Fruit fly (Drosophila melanogaster) whole organism, prepupa: ENCODE measurements around the gene Esyt2.

Source experiments
- CG11762 ChIP-seq: fragments of 200-800 bp; sonication (Bioruptor generic); optimal IDR thresholded peaks from 3 replicates; lab custom pipeline; 2016; ENCODE audit warnings: missing biosample characterization, missing genetic modification characterization; ENCODE audit not compliant: insufficient read depth
- CG11902 ChIP-seq: fragments of 200-800 bp; sonication (Bioruptor generic); optimal IDR thresholded peaks from 3 replicates; lab custom pipeline; 2016; ENCODE audit warnings: missing biosample characterization, missing genetic modification characterization
- CG16779 ChIP-seq: fragments of 200-800 bp; sonication (Bioruptor generic); optimal IDR thresholded peaks from 3 replicates; lab custom pipeline; 2017; ENCODE audit warnings: missing biosample characterization, mild to moderate bottlenecking, missing genetic modification characterization
- CG31627 ChIP-seq: fragments of 200-800 bp; sonication (Bioruptor generic); optimal IDR thresholded peaks from 3 replicates; lab custom pipeline; 2016; ENCODE audit warnings: missing biosample characterization, missing genetic modification characterization
- CG6792 ChIP-seq: fragments of 200-800 bp; sonication (Bioruptor generic); optimal IDR thresholded peaks from 3 replicates; lab custom pipeline; 2016; ENCODE audit warnings: missing biosample characterization, missing genetic modification characterization
- CG6854 ChIP-seq: fragments of 200-800 bp; sonication (Bioruptor generic); optimal IDR thresholded peaks from 2 replicates; lab custom pipeline; 2017; ENCODE audit warnings: missing biosample characterization, mild to moderate bottlenecking, missing genetic modification characterization
- CG7368 ChIP-seq: fragments of 200-800 bp; sonication (Bioruptor generic); optimal IDR thresholded peaks from 3 replicates; lab custom pipeline; 2016; ENCODE audit warnings: missing biosample characterization, missing genetic modification characterization
- CG8319 ChIP-seq: fragments of 200-800 bp; sonication (Bioruptor generic); optimal IDR thresholded peaks from 3 replicates; lab custom pipeline; 2016; ENCODE audit warnings: missing biosample characterization, missing genetic modification characterization
- Ets21C ChIP-seq: fragments of 200-800 bp; sonication (Bioruptor generic); optimal IDR thresholded peaks from 3 replicates; lab custom pipeline; 2016; ENCODE audit warnings: missing biosample characterization, missing genetic modification characterization
- Hr4 ChIP-seq: fragments of 200-800 bp; sonication (Bioruptor generic); optimal IDR thresholded peaks from 3 replicates; lab custom pipeline; 2016; ENCODE audit warnings: missing biosample characterization, missing genetic modification characterization
- Lpt ChIP-seq: fragments of 200-800 bp; sonication (Bioruptor generic); optimal IDR thresholded peaks from 3 replicates; lab custom pipeline; 2016; ENCODE audit warnings: missing biosample characterization, missing genetic modification characterization
- Met ChIP-seq: fragments of 200-800 bp; sonication (Bioruptor generic); optimal IDR thresholded peaks from 3 replicates; lab custom pipeline; 2016; ENCODE audit warnings: missing biosample characterization, missing genetic modification characterization
- Smox ChIP-seq: fragments of 200-800 bp; sonication (Bioruptor generic); optimal IDR thresholded peaks from 3 replicates; lab custom pipeline; 2016; ENCODE audit warnings: missing biosample characterization, missing genetic modification characterization
- Sox102F ChIP-seq: fragments of 200-800 bp; sonication (Bioruptor generic); optimal IDR thresholded peaks from 2 replicates; lab custom pipeline; 2016; ENCODE audit warnings: missing biosample characterization, mild to moderate bottlenecking, missing genetic modification characterization
- dac ChIP-seq: fragments of 200-800 bp; sonication (Bioruptor generic); optimal IDR thresholded peaks from 2 replicates; lab custom pipeline; 2017; ENCODE audit warnings: missing biosample characterization, mild to moderate bottlenecking, missing genetic modification characterization
- dsx ChIP-seq: fragments of 200-800 bp; optimal IDR thresholded peaks from 3 replicates; lab custom pipeline; 2019; ENCODE audit warnings: missing biosample characterization, mild to moderate bottlenecking, missing genetic modification characterization, moderate library complexity; ENCODE audit not compliant: poor library complexity, severe bottlenecking
- eg ChIP-seq: fragments of 200-800 bp; sonication (Bioruptor generic); IDR thresholded peaks from 3 replicates; pipeline ENCODE4 v1.3.6; 2022; ENCODE audit warnings: missing biosample characterization, missing genetic modification characterization
- fd59A ChIP-seq: fragments of 200-800 bp; sonication (Bioruptor generic); optimal IDR thresholded peaks from 2 replicates; lab custom pipeline; 2017; ENCODE audit warnings: missing biosample characterization, mild to moderate bottlenecking, missing genetic modification characterization, missing genetic modification reagents
- fd85E ChIP-seq: fragments of 200-800 bp; sonication (Bioruptor generic); optimal IDR thresholded peaks from 3 replicates; lab custom pipeline; 2016; ENCODE audit warnings: missing biosample characterization, missing genetic modification characterization
- fkh ChIP-seq: fragments of 200-800 bp; sonication (Bioruptor generic); optimal IDR thresholded peaks from 3 replicates; lab custom pipeline; 2017; ENCODE audit warnings: missing biosample characterization, mild to moderate bottlenecking, missing genetic modification characterization, moderate library complexity
- lz ChIP-seq: fragments of 200-800 bp; sonication (Bioruptor generic); optimal IDR thresholded peaks from 3 replicates; lab custom pipeline; 2016; ENCODE audit warnings: missing biosample characterization, missing genetic modification characterization
- net ChIP-seq: fragments of 200-800 bp; sonication (Bioruptor generic); optimal IDR thresholded peaks from 3 replicates; lab custom pipeline; 2016; ENCODE audit warnings: missing biosample characterization, missing genetic modification characterization
- salr ChIP-seq, 2 experiments: fragments of 200-800 bp; sonication (Bioruptor generic); optimal IDR thresholded peaks; 3 replicates each; lab custom pipeline; 2016 to 2018; ENCODE audit warnings: missing biosample characterization in 2 of 2, missing genetic modification characterization in 2 of 2, mild to moderate bottlenecking in 1 of 2
- spab ChIP-seq: fragments of 200-800 bp; sonication (Bioruptor generic); optimal IDR thresholded peaks from 2 replicates; lab custom pipeline; 2017; ENCODE audit warnings: missing biosample characterization, mild to moderate bottlenecking, missing genetic modification characterization, missing genetic modification reagents
- svp ChIP-seq: fragments of 200-800 bp; sonication (Bioruptor generic); peaks from one replicate; lab custom pipeline; 2016; ENCODE audit warnings: missing biosample characterization, missing genetic modification characterization
- vri ChIP-seq: fragments of 200-800 bp; sonication (Bioruptor generic); optimal IDR thresholded peaks from 3 replicates; lab custom pipeline; 2016; ENCODE audit warnings: missing biosample characterization, mild to moderate bottlenecking, missing genetic modification characterization

Esyt2 gene

dm6 chr3R:24603399-24604131, 59.0 kb downstream of the Esyt2 start (continued):
- TF ChIP-seq Smox (GFP tag; lab: Kevin White, UChicago) (no peak), CG16779 (tag; lab: Kevin White, UChicago) (no peak), spab (peak; percentile 53), CG11902 (no peak), CG6792 (GFP tag; lab: Kevin White, UChicago) (peak; percentile 4), CG11762 (GFP tag; lab: Kevin White, UChicago) (no peak), Lpt (GFP tag; lab: Kevin White, UChicago) (no peak), fd59A (GFP tag; lab: Kevin White, UChicago) (no peak), CG8319 (GFP tag; lab: Kevin White, UChicago) (no peak), lz (GFP tag; lab: Kevin White, UChicago) (no peak), fkh (GFP tag; lab: Kevin White, UChicago) (no peak), Met (peak; percentile 15), Sox102F (GFP tag; lab: Kevin White, UChicago) (peak; percentile 78), CG31627 (GFP tag; lab: Kevin White, UChicago) (peak; percentile 17), vri (GFP tag; lab: Kevin White, UChicago) (peak; percentile 67), svp (GFP tag; lab: Kevin White, UChicago) (peak; percentile 83), dsx (GFP tag; lab: Kevin White, UChicago) (peak; percentile 99), Ets21C (GFP tag; lab: Kevin White, UChicago) (no peak), fd85E (GFP tag; lab: Kevin White, UChicago) (no peak), eg (peak; percentile 31; the same call in 1 of the 3 replicates), dac (GFP tag; lab: Kevin White, UChicago) (no peak), net (GFP tag; lab: Kevin White, UChicago) (no peak)

DNA sequence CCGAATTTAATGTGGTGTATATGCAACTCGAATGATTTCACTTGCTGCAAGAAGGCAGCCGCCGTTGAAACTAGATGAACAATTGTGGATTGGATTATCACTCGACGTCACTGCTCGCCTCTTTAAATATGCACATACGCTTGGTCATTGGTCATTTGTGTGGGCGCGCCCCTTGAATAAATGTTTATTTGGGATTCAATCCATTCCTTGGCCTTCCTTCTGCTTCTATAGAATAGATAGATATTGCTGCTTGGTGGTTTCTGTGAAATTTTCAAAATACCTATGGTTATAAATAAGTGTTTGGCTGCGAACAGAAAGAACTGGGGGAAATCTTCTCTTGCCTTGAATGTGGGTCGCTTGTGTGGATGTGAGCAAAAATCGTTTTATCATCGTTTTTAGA, 59.6 kb downstream of the Esyt2 start:
- TF ChIP-seq Hr4 (GFP tag; lab: Kevin White, UChicago) (no peak), CG7368 (GFP tag; lab: Kevin White, UChicago) (no peak), CG11902 (no peak), CG6854 (GFP tag; lab: Kevin White, UChicago) (no peak), CG6792 (GFP tag; lab: Kevin White, UChicago) (no peak), fkh (GFP tag; lab: Kevin White, UChicago) (peak; percentile 49), salr (GFP tag; optimal IDR thresholded peaks at IDR 0.05; lab: Kevin White, UChicago) (no peak)
